Fruit fly (Drosophila melanogaster): ENCODE measurements around the gene ppk27.

ppk27 gene

dm6 chr3L:3758603-3759002, 3.6 kb upstream of the ppk27 start:
- TF ChIP-seq CG34376 (GFP tag; optimal IDR thresholded peaks at IDR 0.05) = peak; percentile 18
- peak; percentile 8 for TF ChIP-seq sd (tag; optimal IDR thresholded peaks at IDR 0.05)
- TF ChIP-seq danr (GFP tag; IDR thresholded peaks at IDR 0.05) = no peak
- peak; percentile 2 for TF ChIP-seq Nf-YB (GFP tag; optimal IDR thresholded peaks at IDR 0.05)
- TF ChIP-seq CG17361 (GFP tag; IDR thresholded peaks at IDR 0.05) = no peak
- TF ChIP-seq CG6854 (GFP tag; optimal IDR thresholded peaks at IDR 0.05) = no peak
- no peak for TF ChIP-seq cg (GFP tag; optimal IDR thresholded peaks at IDR 0.05)
- TF ChIP-seq CG17385 (GFP tag; optimal IDR thresholded peaks at IDR 0.05) = no peak
- no peak for TF ChIP-seq Nf-YC (tag; optimal IDR thresholded peaks at IDR 0.05)
- no peak for TF ChIP-seq CG10209 (GFP tag; optimal IDR thresholded peaks at IDR 0.05)
- peak; percentile 41 for TF ChIP-seq sug (tag; optimal IDR thresholded peaks at IDR 0.05)
- no peak for TF ChIP-seq CG1832 (GFP tag; optimal IDR thresholded peaks at IDR 0.05)
- TF ChIP-seq bbx (GFP tag; IDR thresholded peaks at IDR 0.05; ENCODE audit: partially characterized antibody) = no peak
- TF ChIP-seq salm (tag; optimal IDR thresholded peaks at IDR 0.05) = no peak
- peak; percentile 49 for TF ChIP-seq mirr (GFP tag; optimal IDR thresholded peaks at IDR 0.05)
- no peak for TF ChIP-seq CG6791 (GFP tag; IDR thresholded peaks at IDR 0.05; ENCODE audit: partially characterized antibody)
- no peak for TF ChIP-seq CoRest (tag; optimal IDR thresholded peaks at IDR 0.05)
- TF ChIP-seq Ets97D (GFP tag; optimal IDR thresholded peaks at IDR 0.05) = no peak
- TF ChIP-seq Pdp1 (GFP tag; optimal IDR thresholded peaks at IDR 0.05) = peak in 1 of 2 experiments; percentile 55
- no peak for TF ChIP-seq ind (GFP tag; optimal IDR thresholded peaks at IDR 0.05)
- peak; percentile 35 for TF ChIP-seq sens (GFP tag)
- peak; percentile 88 for TF ChIP-seq exex (tag; optimal IDR thresholded peaks at IDR 0.05)

- TF ChIP-seq wdn (GFP tag; IDR thresholded peaks at IDR 0.05) (no peak), Dfd (GFP tag; optimal IDR thresholded peaks at IDR 0.05) (no peak), CG3847 (GFP tag; IDR thresholded peaks at IDR 0.05) (no peak), CG5245 (GFP tag; optimal IDR thresholded peaks at IDR 0.05) (no peak), Pdp1 (GFP tag; optimal IDR thresholded peaks at IDR 0.05) (no peak), ranshi (GFP tag; IDR thresholded peaks at IDR 0.05) (no peak), run (tag; optimal IDR thresholded peaks at IDR 0.05) (no peak), Oaz (GFP tag; IDR thresholded peaks at IDR 0.05) (no peak), CG8388 (GFP tag; optimal IDR thresholded peaks at IDR 0.05) (no peak), CG15696 (tag; optimal IDR thresholded peaks at IDR 0.05) (no peak), knrl (GFP tag; IDR thresholded peaks at IDR 0.05; ENCODE audit: partially characterized antibody) (no peak), D (optimal IDR thresholded peaks at IDR 0.05) (no peak), D (GFP tag; optimal IDR thresholded peaks at IDR 0.05) (no peak), CG7987 (GFP tag; optimal IDR thresholded peaks at IDR 0.05) (peak; percentile 18), CG9876 (GFP tag; optimal IDR thresholded peaks at IDR 0.05) (no peak), CG6175 (GFP tag; IDR thresholded peaks at IDR 0.05) (no peak), ems (GFP tag; optimal IDR thresholded peaks at IDR 0.05) (no peak), usp (GFP tag; optimal IDR thresholded peaks at IDR 0.05) (no peak), CG18599 (GFP tag; optimal IDR thresholded peaks at IDR 0.05) (peak; percentile 55), Usf (GFP tag; optimal IDR thresholded peaks at IDR 0.05) (no peak), crp (GFP tag; optimal IDR thresholded peaks at IDR 0.05) (no peak), toy (GFP tag; IDR thresholded peaks at IDR 0.05) (no peak), danr (GFP tag; IDR thresholded peaks at IDR 0.05) (no peak), CG2712 (tag; optimal IDR thresholded peaks at IDR 0.05) (no peak), Fer3 (tag; optimal IDR thresholded peaks at IDR 0.05) (no peak), ken (GFP tag; IDR thresholded peaks at IDR 0.05) (no peak), ase (GFP tag; IDR thresholded peaks at IDR 0.05) (no peak), CG7271 (tag; optimal IDR thresholded peaks at IDR 0.05) (no peak), amos (GFP tag; IDR thresholded peaks at IDR 0.05; ENCODE audit: partially characterized antibody) (no peak), pnt (GFP tag; optimal IDR thresholded peaks at IDR 0.05) (no peak), CG11723 (GFP tag; optimal IDR thresholded peaks at IDR 0.05) (no peak)
These were observed 712 bp upstream of the ppk27 start for dm6 chr3L:3755713-3756112.
